Fruit fly (Drosophila melanogaster) whole organism, pupa: ENCODE results near the gene hng2.

Experiments
- CG10348 ChIP-seq: fragments of 200-800 bp; sonication (Bioruptor generic); IDR thresholded peaks from 2 replicates; pipeline ENCODE4 v1.3.6; 2022; ENCODE audit warnings: missing biosample characterization, missing genetic modification characterization
- CG12605 ChIP-seq: fragments of 200-800 bp; sonication (Bioruptor generic); IDR thresholded peaks from 2 replicates; pipeline ENCODE4 v1.3.6; 2022; ENCODE audit warnings: missing biosample characterization, missing genetic modification characterization
- CG32121 ChIP-seq: fragments of 200-800 bp; sonication (Bioruptor generic); IDR thresholded peaks from 2 replicates; pipeline ENCODE4 v1.3.6; 2022; ENCODE audit warnings: missing biosample characterization, missing genetic modification characterization
- Snoo ChIP-seq: fragments of 200-800 bp; sonication (Bioruptor generic); optimal IDR thresholded peaks from 3 replicates; lab custom pipeline; 2017; ENCODE audit warnings: missing biosample characterization, mild to moderate bottlenecking, missing genetic modification characterization, inconsistent platforms
- gl ChIP-seq: fragments of 200-800 bp; sonication (Bioruptor generic); optimal IDR thresholded peaks from 2 replicates; lab custom pipeline; 2018; ENCODE audit warnings: missing biosample characterization, mild to moderate bottlenecking, missing genetic modification characterization

DNA sequence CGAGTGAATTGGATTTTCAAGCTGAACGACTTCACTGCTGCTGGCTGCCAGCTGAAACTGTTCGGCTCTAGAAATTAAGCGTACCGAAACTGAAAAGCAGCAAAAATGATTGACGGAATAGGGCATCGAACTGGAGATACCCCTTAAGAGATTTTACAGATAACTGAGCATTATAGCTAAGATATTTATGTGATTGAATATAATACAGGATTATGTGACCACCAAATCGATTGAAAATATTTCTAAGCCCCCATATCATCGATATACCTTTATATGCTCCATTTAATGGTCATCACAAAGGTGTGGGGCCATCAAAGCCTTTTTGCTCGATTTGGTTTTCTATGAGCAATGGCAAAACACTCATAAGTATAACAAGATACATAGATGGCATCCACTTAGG is 21.3 kb upstream of the hng2 start:
- TF ChIP-seq CG10348 (peak; percentile 10; the same call in 1 of the 2 replicates), gl (tag; lab: Kevin White, UChicago) (no peak), Snoo (no peak), CG12605 (0 out of 2 replicates have a peak, but pooled peaks have one; percentile 24), CG32121 (GFP tag; lab: Robert Waterston, UW) (peak; percentile 80)
